Worm (Caenorhabditis elegans) whole organism, midembryonic: ENCODE data around the gene C25F6.1.

Experiments used
- flt-1 ChIP-seq: fragments of 200-800 bp; sonication (Bioruptor generic); IDR thresholded peaks from 2 replicates; pipeline ENCODE4 v1.3.6; 2022; ENCODE audit warnings: missing genetic modification characterization, missing compliant biosample characterization
- klf-2 ChIP-seq: fragments of 200-800 bp; sonication (Bioruptor generic); conservative IDR thresholded peaks from 2 replicates; pipeline ENCODE4 v1.3.6; 2022; ENCODE audit warnings: missing genetic modification reagents, missing genetic modification characterization, missing compliant biosample characterization
- tab-1 ChIP-seq: fragments of 200-800 bp; sonication (Bioruptor generic); IDR thresholded peaks from 2 replicates; pipeline ENCODE4 v1.3.6; 2022; ENCODE audit warnings: missing genetic modification characterization, missing compliant biosample characterization

DNA sequence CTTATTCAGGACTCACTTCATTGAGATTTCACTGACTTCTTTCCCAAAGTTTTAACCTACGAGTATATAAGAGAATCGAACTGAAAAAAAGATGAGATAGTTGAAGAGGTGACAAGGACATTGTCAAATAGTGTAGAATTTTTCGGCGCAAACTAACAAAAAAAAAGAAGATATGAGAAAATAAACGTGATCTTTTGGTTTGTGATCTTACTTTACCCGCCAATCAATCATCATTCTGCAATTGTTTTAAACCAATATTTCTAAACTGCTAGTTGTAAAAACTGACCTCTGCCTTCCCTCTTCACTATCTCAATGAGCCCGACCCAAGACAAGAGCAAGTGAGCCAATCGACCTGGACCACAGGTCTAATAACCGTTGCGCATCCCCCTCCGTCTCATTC is 20.1 kb upstream of the C25F6.1 start:
- TF ChIP-seq tab-1 (GFP tag; lab: Robert Waterston, UW) = no peak
- no peak for TF ChIP-seq klf-2 (GFP tag; lab: Robert Waterston, UW)
- TF ChIP-seq flt-1 (GFP tag; lab: Robert Waterston, UW) = no peak
